Worm (Caenorhabditis elegans) whole organism, L2 larva: Measurements from ENCODE around the gene F58F9.8.

ENCODE experiments used
- C34F6.9 ChIP-seq: fragments of 150-350 bp; optimal IDR thresholded peaks from 2 replicates; lab custom pipeline; 2014; ENCODE audit warnings: missing biosample characterization, missing genetic modification characterization
- F13H6.1 ChIP-seq: sonication (generic microtip); optimal IDR thresholded peaks from 2 replicates; lab custom pipeline; 2016; ENCODE audit warnings: missing genetic modification characterization, missing compliant biosample characterization
- R02D3.7 ChIP-seq: fragments of 150-350 bp; optimal IDR thresholded peaks from 2 replicates; lab custom pipeline; 2014; ENCODE audit warnings: missing biosample characterization, missing genetic modification characterization
- ZK546.5 ChIP-seq: sonication (generic microtip); optimal IDR thresholded peaks from 2 replicates; lab custom pipeline; 2017; ENCODE audit warnings: missing biosample characterization, missing genetic modification characterization
- aly-2 ChIP-seq: fragments of 150-350 bp; optimal IDR thresholded peaks from 2 replicates; lab custom pipeline; 2014; ENCODE audit warnings: missing biosample characterization, missing genetic modification characterization
- ama-1 ChIP-seq: fragments of 150-350 bp; optimal IDR thresholded peaks from 2 replicates; lab custom pipeline; 2018; ENCODE audit warnings: inconsistent platforms
- blmp-1 ChIP-seq: sonication (generic microtip); optimal IDR thresholded peaks from 2 replicates; lab custom pipeline; 2017; ENCODE audit warnings: missing genetic modification characterization, mild to moderate bottlenecking, missing compliant biosample characterization, antibody characterized with exemption, moderate library complexity; ENCODE audit not compliant: insufficient read depth
- crh-2 ChIP-seq: sonication (generic microtip); optimal IDR thresholded peaks from 2 replicates; lab custom pipeline; 2017; ENCODE audit warnings: missing biosample characterization, missing genetic modification characterization
- dmd-4 ChIP-seq: sonication (generic microtip); optimal IDR thresholded peaks from 2 replicates; lab custom pipeline; 2017; ENCODE audit warnings: missing biosample characterization, missing genetic modification characterization
- egl-27 ChIP-seq: sonication (generic microtip); optimal IDR thresholded peaks from 3 replicates; lab custom pipeline; 2017; ENCODE audit warnings: missing biosample characterization, missing genetic modification reagents, missing genetic modification characterization
- elt-1 ChIP-seq: fragments of 150-350 bp; optimal IDR thresholded peaks from 2 replicates; lab custom pipeline; 2014; ENCODE audit warnings: missing biosample characterization, missing genetic modification characterization
- elt-3 ChIP-seq: sonication (generic microtip); optimal IDR thresholded peaks from 2 replicates; lab custom pipeline; 2017; ENCODE audit warnings: missing biosample characterization, missing genetic modification characterization
- fos-1 ChIP-seq: fragments of 150-350 bp; optimal IDR thresholded peaks from 2 replicates; lab custom pipeline; 2014; ENCODE audit warnings: missing biosample characterization, missing genetic modification characterization
- gmeb-1 ChIP-seq: fragments of 150-350 bp; optimal IDR thresholded peaks from 2 replicates; lab custom pipeline; 2014; ENCODE audit warnings: missing biosample characterization, missing genetic modification characterization
- lin-11 ChIP-seq: fragments of 150-350 bp; sonication (generic microtip); optimal IDR thresholded peaks from 2 replicates; lab custom pipeline; 2014; ENCODE audit warnings: missing biosample characterization, missing genetic modification characterization, inconsistent platforms, mixed read lengths
- lin-13 ChIP-seq: fragments of 150-350 bp; optimal IDR thresholded peaks from 2 replicates; lab custom pipeline; 2014; ENCODE audit warnings: missing biosample characterization, missing genetic modification reagents, missing genetic modification characterization
- lin-39 ChIP-seq: fragments of 150-350 bp; optimal IDR thresholded peaks from 2 replicates; lab custom pipeline; 2014; ENCODE audit warnings: missing biosample characterization, missing genetic modification reagents, missing genetic modification characterization
- lsy-2 ChIP-seq, 2 experiments: fragments of 150-350 bp in 1 of 2; sonication (generic microtip) in 1 of 2; optimal IDR thresholded peaks; 2 replicates each; lab custom pipeline; 2014 to 2017; ENCODE audit warnings: missing biosample characterization in 2 of 2, missing genetic modification characterization in 2 of 2
- mab-5 ChIP-seq: fragments of 150-350 bp; optimal IDR thresholded peaks from 2 replicates; lab custom pipeline; 2014; ENCODE audit warnings: missing biosample characterization, missing genetic modification characterization
- mbf-1 ChIP-seq: sonication (generic microtip); optimal IDR thresholded peaks from 2 replicates; lab custom pipeline; 2017; ENCODE audit warnings: missing biosample characterization, missing genetic modification characterization
- mdl-1 ChIP-seq, 2 experiments: fragments of 150-350 bp in 1 of 2; sonication (generic microtip) in 1 of 2; optimal IDR thresholded peaks; 2 replicates each; lab custom pipeline; 2017; ENCODE audit warnings: missing biosample characterization in 2 of 2, missing genetic modification characterization in 2 of 2
- nhr-11 ChIP-seq: fragments of 150-350 bp; optimal IDR thresholded peaks from 2 replicates; lab custom pipeline; 2014; ENCODE audit warnings: missing biosample characterization, missing genetic modification characterization
- nhr-129 ChIP-seq: fragments of 150-350 bp; optimal IDR thresholded peaks from 2 replicates; lab custom pipeline; 2014; ENCODE audit warnings: missing biosample characterization, missing genetic modification characterization
- nhr-21 ChIP-seq: fragments of 150-350 bp; optimal IDR thresholded peaks from 2 replicates; lab custom pipeline; 2014; ENCODE audit warnings: missing biosample characterization, missing genetic modification characterization
- nhr-23 ChIP-seq: fragments of 150-350 bp; optimal IDR thresholded peaks from 2 replicates; lab custom pipeline; 2014; ENCODE audit warnings: missing biosample characterization, missing genetic modification reagents, missing genetic modification characterization
- nhr-237 ChIP-seq: fragments of 150-350 bp; optimal IDR thresholded peaks from 2 replicates; lab custom pipeline; 2014; ENCODE audit warnings: missing biosample characterization, missing genetic modification characterization
- peb-1 ChIP-seq: fragments of 150-350 bp; optimal IDR thresholded peaks from 2 replicates; lab custom pipeline; 2014; ENCODE audit warnings: missing biosample characterization, missing genetic modification characterization
- skn-1 ChIP-seq: sonication (generic microtip); optimal IDR thresholded peaks from 2 replicates; lab custom pipeline; 2017; ENCODE audit warnings: missing biosample characterization, missing genetic modification characterization
- sma-3 ChIP-seq: sonication (generic microtip); optimal IDR thresholded peaks from 2 replicates; lab custom pipeline; 2016; ENCODE audit warnings: missing genetic modification reagents, missing genetic modification characterization, missing compliant biosample characterization
- sma-9 ChIP-seq, 2 experiments: fragments of 150-350 bp in 1 of 2; sonication (generic microtip) in 1 of 2; optimal IDR thresholded peaks; 2 replicates each; lab custom pipeline; 2014 to 2016; ENCODE audit warnings: missing genetic modification characterization in 2 of 2, mild to moderate bottlenecking in 1 of 2, missing biosample characterization in 1 of 2, missing compliant biosample characterization in 1 of 2, missing genetic modification reagents in 1 of 2, moderate library complexity in 1 of 2
- snpc-4 ChIP-seq: fragments of 150-350 bp; optimal IDR thresholded peaks from 2 replicates; lab custom pipeline; 2014; ENCODE audit warnings: missing biosample characterization, missing genetic modification characterization
- unc-39 ChIP-seq: fragments of 150-350 bp; optimal IDR thresholded peaks from 2 replicates; lab custom pipeline; 2014; ENCODE audit warnings: missing biosample characterization, missing genetic modification characterization
- unc-62 ChIP-seq: fragments of 150-350 bp; optimal IDR thresholded peaks from 2 replicates; lab custom pipeline; 2014; ENCODE audit warnings: missing biosample characterization, missing genetic modification reagents, missing genetic modification characterization
- zag-1 ChIP-seq: fragments of 150-350 bp; optimal IDR thresholded peaks from 2 replicates; lab custom pipeline; 2014; ENCODE audit warnings: missing biosample characterization, missing genetic modification characterization
- ztf-1 ChIP-seq: fragments of 200-800 bp; sonication (Bioruptor generic); conservative IDR thresholded peaks from 2 replicates; pipeline ENCODE4 v1.3.6; 2022; ENCODE audit warnings: missing genetic modification characterization, missing compliant biosample characterization
- ztf-11 ChIP-seq: sonication (generic microtip); optimal IDR thresholded peaks from 2 replicates; lab custom pipeline; 2017; ENCODE audit warnings: missing biosample characterization, missing genetic modification characterization
- ztf-4 ChIP-seq: fragments of 150-350 bp; optimal IDR thresholded peaks from 2 replicates; lab custom pipeline; 2014; ENCODE audit warnings: missing biosample characterization, missing genetic modification characterization

The F58F9.8 gene

ce11 chrIV:6271923-6272322, 33.9 kb downstream of the F58F9.8 start, which contains the start of gene srv-31:
srv-31 (minus strand) TSS chrIV:6272023.
- TF ChIP-seq elt-3 (tag; lab: Kevin White, UChicago) (no peak), C34F6.9 (tag; lab: Kevin White, UChicago) (no peak), unc-62 (GFP tag; lab: Kevin White, UChicago) (no peak), unc-39 (tag; lab: Kevin White, UChicago) (no peak)

ce11 chrIV:6275671-6276209, 37.8 kb downstream of the F58F9.8 start, which contains the start of the genes aat-4 and T13A10.1:
aat-4 (minus strand) TSS chrIV:6275721.
T13A10.1 (plus strand) TSS chrIV:6276081.
- TF ChIP-seq sma-3 (GFP tag; lab: Kevin White, UChicago) (no peak), nhr-23 (no peak), gmeb-1 (tag; lab: Kevin White, UChicago) (peak; percentile 24), elt-1 (tag; lab: Kevin White, UChicago) (no peak), fos-1 (peak; percentile 94), lin-13 (GFP tag; lab: Kevin White, UChicago) (no peak)

DNA sequence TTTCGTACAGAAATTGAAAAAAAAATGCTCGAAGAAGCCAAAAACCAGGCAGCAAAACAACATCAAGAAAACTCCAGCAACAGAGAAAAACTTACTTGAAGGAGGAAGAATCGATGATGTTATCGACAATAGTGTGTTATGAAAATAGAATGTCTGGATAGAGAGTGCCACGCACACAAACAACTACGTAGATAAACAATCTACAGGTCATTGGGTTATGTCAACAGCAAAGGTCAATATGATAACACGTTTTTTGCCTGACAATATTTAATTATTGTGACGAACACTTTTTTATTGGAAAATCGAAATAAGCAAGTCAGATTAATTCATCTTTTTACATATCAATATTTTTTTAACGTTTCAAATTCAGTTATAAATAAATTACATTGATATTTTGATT, 41.4 kb downstream of the F58F9.8 start, which contains the start of gene sams-5:
sams-5 (minus strand) TSS at position 131 of the 400 bp plus-strand sequence.
- TF ChIP-seq nhr-237 (tag; lab: Kevin White, UChicago), result no peak
- no peak for TF ChIP-seq nhr-23
- no peak for TF ChIP-seq ZK546.5
- no peak for TF ChIP-seq dmd-4
- no peak for TF ChIP-seq lsy-2 (tag; optimal IDR thresholded peaks at IDR 0.05; lab: Kevin White, UChicago)
- no peak for TF ChIP-seq elt-3 (tag; lab: Kevin White, UChicago)
- TF ChIP-seq F13H6.1 (tag; lab: Kevin White, UChicago), result no peak
- no peak for TF ChIP-seq elt-1 (tag; lab: Kevin White, UChicago)
- no peak for TF ChIP-seq fos-1
- TF ChIP-seq ama-1, result no peak
- TF ChIP-seq peb-1, result no peak
- TF ChIP-seq nhr-11 (tag; lab: Kevin White, UChicago), result no peak
- TF ChIP-seq unc-62 (GFP tag; lab: Kevin White, UChicago), result no peak
- TF ChIP-seq aly-2 (tag; lab: Kevin White, UChicago), result no peak

ce11 chrIV:6282143-6282542, 44.2 kb downstream of the F58F9.8 start, which contains the start of gene srv-32:
srv-32 (minus strand) TSS chrIV:6282243.
- TF ChIP-seq mbf-1 (tag; lab: Kevin White, UChicago) (no peak), snpc-4 (no peak), aly-2 (tag; lab: Kevin White, UChicago) (no peak), unc-62 (GFP tag; lab: Kevin White, UChicago) (no peak), unc-39 (tag; lab: Kevin White, UChicago) (no peak), skn-1 (tag; lab: Kevin White, UChicago) (no peak), fos-1 (no peak), egl-27 (tag; lab: Kevin White, UChicago) (no peak), ztf-1 (GFP tag; lab: Robert Waterston, UW) (no peak), sma-9 (GFP tag; optimal IDR thresholded peaks at IDR 0.05; lab: Kevin White, UChicago) (no peak), sma-9 (tag; optimal IDR thresholded peaks at IDR 0.05; lab: Kevin White, UChicago) (no peak), zag-1 (tag; lab: Kevin White, UChicago) (no peak), R02D3.7 (tag; lab: Kevin White, UChicago) (no peak), nhr-129 (tag; lab: Kevin White, UChicago) (no peak), lin-11 (tag; lab: Kevin White, UChicago) (no peak), nhr-11 (tag; lab: Kevin White, UChicago) (no peak), ztf-11 (tag; lab: Kevin White, UChicago) (no peak), crh-2 (no peak), elt-3 (tag; lab: Kevin White, UChicago) (no peak), ztf-4 (no peak), nhr-21 (tag; lab: Kevin White, UChicago) (no peak)

ce11 chrIV:6284277-6284676, 46.3 kb downstream of the F58F9.8 start, which contains the start of gene ops-1:
ops-1 (minus strand) TSS chrIV:6284377.
- TF ChIP-seq skn-1 (tag; lab: Kevin White, UChicago) (no peak), ztf-1 (GFP tag; lab: Robert Waterston, UW) (no peak), crh-2 (no peak), nhr-129 (tag; lab: Kevin White, UChicago) (no peak), lin-11 (tag; lab: Kevin White, UChicago) (no peak), blmp-1 (tag; lab: Kevin White, UChicago) (no peak), mab-5 (no peak), lin-13 (GFP tag; lab: Kevin White, UChicago) (no peak), unc-62 (GFP tag; lab: Kevin White, UChicago) (no peak), F13H6.1 (tag; lab: Kevin White, UChicago) (no peak), lin-39 (tag; lab: Kevin White, UChicago) (no peak), lsy-2 (tag; optimal IDR thresholded peaks at IDR 0.05; lab: Kevin White, UChicago) (no peak), mdl-1 (tag; optimal IDR thresholded peaks at IDR 0.05; lab: Kevin White, UChicago) (no peak), fos-1 (no peak)
